Fruit fly (Drosophila melanogaster) whole organism, embryonic: Measurements from ENCODE around the gene Npc2g.
A peak's percentile ranks its signal among the peaks of the same experiment; 100 is the strongest.

Experiments
- ATbp ChIP-seq: fragments of 200-800 bp; sonication (Bioruptor generic); optimal IDR thresholded peaks from 2 replicates; lab custom pipeline; 2017; ENCODE audit warnings: missing biosample characterization, mild to moderate bottlenecking, missing genetic modification characterization, missing genetic modification reagents
- Adf1 ChIP-seq: fragments of 200-800 bp; sonication (Bioruptor generic); IDR thresholded peaks from 2 replicates; pipeline ENCODE4 v1.3.6; 2022; ENCODE audit warnings: missing biosample characterization, missing genetic modification characterization
- B-H1 ChIP-seq: fragments of 200-800 bp; sonication (Bioruptor generic); IDR thresholded peaks from 3 replicates; pipeline ENCODE4 v1.3.6; 2022; ENCODE audit warnings: missing biosample characterization, missing genetic modification characterization
- Bteb2 ChIP-seq: fragments of 200-800 bp; sonication (Bioruptor generic); optimal IDR thresholded peaks from 2 replicates; lab custom pipeline; 2016; ENCODE audit warnings: missing biosample characterization, missing genetic modification characterization
- CG10274 ChIP-seq: fragments of 200-800 bp; sonication (Bioruptor generic); optimal IDR thresholded peaks from 3 replicates; lab custom pipeline; 2017; ENCODE audit warnings: missing biosample characterization, mild to moderate bottlenecking, missing genetic modification characterization
- CG11723 ChIP-seq: fragments of 200-800 bp; sonication (Bioruptor generic); optimal IDR thresholded peaks from 2 replicates; lab custom pipeline; 2017; ENCODE audit warnings: missing biosample characterization, mild to moderate bottlenecking, missing genetic modification characterization
- CG12236 ChIP-seq: fragments of 200-800 bp; sonication (Bioruptor generic); optimal IDR thresholded peaks from 2 replicates; lab custom pipeline; 2016; ENCODE audit warnings: missing biosample characterization, missing genetic modification characterization
- CG1233 ChIP-seq: fragments of 200-800 bp; sonication (Bioruptor generic); optimal IDR thresholded peaks from 4 replicates; lab custom pipeline; 2018; ENCODE audit warnings: missing biosample characterization, mild to moderate bottlenecking, missing genetic modification characterization
- CG13123 ChIP-seq: fragments of 200-800 bp; sonication (Bioruptor generic); optimal IDR thresholded peaks from 2 replicates; lab custom pipeline; 2016; ENCODE audit warnings: missing biosample characterization, missing genetic modification characterization
- CG13424 ChIP-seq: fragments of 200-800 bp; sonication (Bioruptor generic); optimal IDR thresholded peaks from 2 replicates; lab custom pipeline; 2019; ENCODE audit warnings: missing biosample characterization, mild to moderate bottlenecking, missing genetic modification characterization, moderate library complexity
- CG14050 ChIP-seq: fragments of 200-800 bp; sonication (Bioruptor generic); IDR thresholded peaks from 3 replicates; pipeline ENCODE4 v1.3.6; 2022; ENCODE audit warnings: missing biosample characterization, missing genetic modification characterization
- CG14710 ChIP-seq: fragments of 200-800 bp; sonication (Bioruptor generic); optimal IDR thresholded peaks from 3 replicates; lab custom pipeline; 2019; ENCODE audit warnings: missing biosample characterization, mild to moderate bottlenecking, missing genetic modification characterization, moderate library complexity
- CG15269 ChIP-seq: fragments of 200-800 bp; sonication (Bioruptor generic); optimal IDR thresholded peaks from 2 replicates; lab custom pipeline; 2018; ENCODE audit warnings: missing biosample characterization, mild to moderate bottlenecking, missing genetic modification characterization, moderate library complexity
- CG1603 ChIP-seq: fragments of 200-800 bp; sonication (Bioruptor generic); optimal IDR thresholded peaks from 2 replicates; lab custom pipeline; 2019; ENCODE audit warnings: missing biosample characterization, mild to moderate bottlenecking, missing genetic modification characterization, moderate library complexity
- CG16779 ChIP-seq: fragments of 200-800 bp; sonication (Bioruptor generic); IDR thresholded peaks from 2 replicates; pipeline ENCODE4 v1.3.6; 2022; ENCODE audit warnings: missing biosample characterization, missing genetic modification characterization
- CG17912 ChIP-seq: fragments of 200-800 bp; sonication (Bioruptor generic); optimal IDR thresholded peaks from 2 replicates; lab custom pipeline; 2018; ENCODE audit warnings: missing biosample characterization, mild to moderate bottlenecking, missing genetic modification characterization
- CG31441 ChIP-seq: fragments of 200-800 bp; sonication (Bioruptor generic); IDR thresholded peaks from 2 replicates; pipeline ENCODE4 v1.3.6; 2022; ENCODE audit warnings: missing biosample characterization, missing genetic modification characterization
- CG3163 ChIP-seq: fragments of 200-800 bp; sonication (Bioruptor generic); optimal IDR thresholded peaks from 3 replicates; lab custom pipeline; 2016; ENCODE audit warnings: missing biosample characterization, missing genetic modification characterization
- CG8089 ChIP-seq: fragments of 200-800 bp; sonication (Bioruptor generic); optimal IDR thresholded peaks from 3 replicates; lab custom pipeline; 2016; ENCODE audit warnings: missing biosample characterization, missing genetic modification characterization
- CG8290 ChIP-seq, 3 experiments: fragments of 200-800 bp; sonication (Bioruptor generic); optimal IDR thresholded peaks; 2 replicates each; lab custom pipeline; 2016 to 2019; ENCODE audit warnings: missing biosample characterization in 3 of 3, missing genetic modification characterization in 3 of 3, mild to moderate bottlenecking in 2 of 3, moderate library complexity in 1 of 3
- CG8388 ChIP-seq: fragments of 200-800 bp; sonication (Bioruptor generic); optimal IDR thresholded peaks from 2 replicates; lab custom pipeline; 2019; ENCODE audit warnings: missing biosample characterization, mild to moderate bottlenecking, missing genetic modification characterization, moderate library complexity
- CG9876 ChIP-seq: fragments of 200-800 bp; sonication (Bioruptor generic); optimal IDR thresholded peaks from 2 replicates; lab custom pipeline; 2016; ENCODE audit warnings: missing biosample characterization, missing genetic modification characterization
- CG9932 ChIP-seq: fragments of 200-800 bp; sonication (Bioruptor generic); IDR thresholded peaks from 2 replicates; pipeline ENCODE4 v1.3.6; 2022; ENCODE audit warnings: missing biosample characterization, missing genetic modification characterization
- H2.0 ChIP-seq: fragments of 200-800 bp; sonication (Bioruptor generic); IDR thresholded peaks from 2 replicates; pipeline ENCODE4 v1.3.6; 2022; ENCODE audit warnings: missing biosample characterization, missing genetic modification characterization
- Hey ChIP-seq: fragments of 200-800 bp; sonication (Bioruptor generic); optimal IDR thresholded peaks from 3 replicates; lab custom pipeline; 2018; ENCODE audit warnings: missing biosample characterization, mild to moderate bottlenecking, missing genetic modification characterization
- NK7.1 ChIP-seq: fragments of 200-800 bp; sonication (Bioruptor generic); optimal IDR thresholded peaks from 3 replicates; lab custom pipeline; 2016; ENCODE audit warnings: missing biosample characterization, missing genetic modification characterization
- Xrp1 ChIP-seq: fragments of 200-800 bp; sonication (Bioruptor generic); IDR thresholded peaks from 2 replicates; pipeline ENCODE4 v1.3.6; 2022; ENCODE audit warnings: missing biosample characterization, missing genetic modification characterization
- YL-1 ChIP-seq: fragments of 200-800 bp; sonication (Bioruptor generic); optimal IDR thresholded peaks from 3 replicates; lab custom pipeline; 2017; ENCODE audit warnings: missing biosample characterization, mild to moderate bottlenecking, missing genetic modification characterization
- ara ChIP-seq: fragments of 200-800 bp; sonication (Bioruptor generic); IDR thresholded peaks from 2 replicates; pipeline ENCODE4 v1.3.6; 2022; ENCODE audit warnings: missing biosample characterization, missing genetic modification characterization
- az2 ChIP-seq: fragments of 200-800 bp; sonication (Bioruptor generic); optimal IDR thresholded peaks from 3 replicates; lab custom pipeline; 2016; ENCODE audit warnings: missing biosample characterization, missing genetic modification characterization
- bcd ChIP-seq: fragments of 200-800 bp; sonication (Bioruptor generic); optimal IDR thresholded peaks from 2 replicates; lab custom pipeline; 2017; ENCODE audit warnings: missing biosample characterization, mild to moderate bottlenecking, missing genetic modification characterization
- cato ChIP-seq: fragments of 200-800 bp; sonication (Bioruptor generic); optimal IDR thresholded peaks from 2 replicates; lab custom pipeline; 2016; ENCODE audit warnings: missing biosample characterization, missing genetic modification characterization, borderline replicate concordance
- ci ChIP-seq: fragments of 200-800 bp; sonication (Bioruptor generic); IDR thresholded peaks from 3 replicates; pipeline ENCODE4 v1.3.6; 2022; ENCODE audit warnings: missing biosample characterization, missing genetic modification characterization
- dmrt11E ChIP-seq: fragments of 200-800 bp; sonication (Bioruptor generic); optimal IDR thresholded peaks from 3 replicates; lab custom pipeline; 2018; ENCODE audit warnings: missing biosample characterization, mild to moderate bottlenecking, missing genetic modification characterization, moderate library complexity
- dmrt99B ChIP-seq: fragments of 200-800 bp; sonication (Bioruptor generic); optimal IDR thresholded peaks from 2 replicates; lab custom pipeline; 2018; ENCODE audit warnings: missing biosample characterization, mild to moderate bottlenecking, missing genetic modification characterization, moderate library complexity
- gfzf ChIP-seq: fragments of 200-800 bp; sonication (Bioruptor generic); optimal IDR thresholded peaks from 2 replicates; lab custom pipeline; 2016; ENCODE audit warnings: missing biosample characterization, mild to moderate bottlenecking, missing genetic modification characterization, moderate library complexity
- gsb ChIP-seq: fragments of 200-800 bp; sonication (Bioruptor generic); IDR thresholded peaks from 2 replicates; pipeline ENCODE4 v1.3.6; 2022; ENCODE audit warnings: missing biosample characterization, missing genetic modification characterization
- maf-S ChIP-seq: fragments of 200-800 bp; sonication (Bioruptor generic); optimal IDR thresholded peaks from 2 replicates; lab custom pipeline; 2016; ENCODE audit warnings: missing biosample characterization, missing genetic modification characterization
- nau ChIP-seq: fragments of 200-800 bp; sonication (Bioruptor generic); optimal IDR thresholded peaks from 3 replicates; lab custom pipeline; 2017; ENCODE audit warnings: missing biosample characterization, mild to moderate bottlenecking, missing genetic modification characterization, missing genetic modification reagents
- nmo ChIP-seq: fragments of 200-800 bp; sonication (Bioruptor generic); optimal IDR thresholded peaks from 2 replicates; lab custom pipeline; 2018; ENCODE audit warnings: missing biosample characterization, mild to moderate bottlenecking, missing genetic modification characterization, moderate library complexity
- pfk ChIP-seq: fragments of 200-800 bp; sonication (Bioruptor generic); optimal IDR thresholded peaks from 2 replicates; lab custom pipeline; 2018; ENCODE audit warnings: missing biosample characterization, mild to moderate bottlenecking, missing genetic modification characterization, moderate library complexity
- run ChIP-seq: fragments of 200-800 bp; sonication (Bioruptor generic); optimal IDR thresholded peaks from 3 replicates; lab custom pipeline; 2018; ENCODE audit warnings: missing biosample characterization, mild to moderate bottlenecking, missing genetic modification characterization
- sd ChIP-seq: fragments of 200-800 bp; sonication (Bioruptor generic); optimal IDR thresholded peaks from 3 replicates; lab custom pipeline; 2018; ENCODE audit warnings: missing biosample characterization, mild to moderate bottlenecking, missing genetic modification characterization, moderate library complexity
- ssp ChIP-seq: fragments of 200-800 bp; sonication (Bioruptor generic); IDR thresholded peaks from 2 replicates; pipeline ENCODE4 v1.3.6; 2022; ENCODE audit warnings: missing biosample characterization, missing genetic modification characterization
- stwl ChIP-seq: fragments of 200-800 bp; sonication (Bioruptor generic); optimal IDR thresholded peaks from 3 replicates; lab custom pipeline; 2018; ENCODE audit warnings: missing biosample characterization, mild to moderate bottlenecking, missing genetic modification characterization, moderate library complexity
- tap ChIP-seq: fragments of 200-800 bp; optimal IDR thresholded peaks from 3 replicates; lab custom pipeline; 2019; ENCODE audit warnings: missing biosample characterization, mild to moderate bottlenecking, missing genetic modification characterization, moderate library complexity
- tio ChIP-seq: fragments of 200-800 bp; sonication (Bioruptor generic); optimal IDR thresholded peaks from 2 replicates; lab custom pipeline; 2017; ENCODE audit warnings: missing biosample characterization, missing genetic modification characterization, inconsistent platforms
- toy ChIP-seq: fragments of 200-800 bp; sonication (Bioruptor generic); IDR thresholded peaks from 2 replicates; pipeline ENCODE4 v1.3.6; 2022; ENCODE audit warnings: missing biosample characterization, missing genetic modification characterization
- trh ChIP-seq: fragments of 200-800 bp; sonication (Bioruptor generic); optimal IDR thresholded peaks from 2 replicates; lab custom pipeline; 2016; ENCODE audit warnings: missing biosample characterization, missing genetic modification characterization
- tup ChIP-seq: fragments of 200-800 bp; sonication (Bioruptor generic); optimal IDR thresholded peaks from 2 replicates; lab custom pipeline; 2016; ENCODE audit warnings: missing biosample characterization, mild to moderate bottlenecking, missing genetic modification characterization, moderate library complexity
- unc-4 ChIP-seq: fragments of 200-800 bp; sonication (Bioruptor generic); IDR thresholded peaks from 2 replicates; pipeline ENCODE4 v1.3.6; 2022; ENCODE audit warnings: missing biosample characterization, missing genetic modification characterization; ENCODE audit not compliant: partially characterized antibody

The Npc2g gene

DNA sequence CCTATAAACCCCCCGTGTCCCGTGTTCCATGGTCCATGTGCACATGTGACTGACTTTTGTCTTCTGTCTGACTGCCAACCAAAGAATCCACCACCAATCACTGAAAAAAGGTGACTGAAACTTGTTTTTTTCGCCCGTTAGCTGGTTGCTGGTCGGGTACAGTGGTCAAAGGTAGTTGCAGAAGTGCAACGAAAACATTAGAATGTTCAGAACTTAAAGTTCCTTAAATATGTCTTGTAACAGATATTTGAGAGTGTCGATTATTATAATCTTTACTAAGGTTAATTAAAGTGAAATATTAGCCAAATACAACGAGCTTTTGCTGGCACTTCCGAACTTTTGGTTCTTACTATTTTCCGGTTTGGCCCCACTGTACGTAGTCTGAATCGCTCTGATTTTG is 16.1 kb upstream of the Npc2g start (continued):
- TF ChIP-seq maf-S: peak; percentile 25
- TF ChIP-seq CG9876 (GFP tag; lab: Kevin White, UChicago): no peak
- peak; percentile 67 for TF ChIP-seq CG14710 (tag; lab: Kevin White, UChicago)
- no peak for TF ChIP-seq Adf1 (GFP tag; lab: Robert Waterston, UW)
- no peak for TF ChIP-seq YL-1
- no peak for TF ChIP-seq stwl (tag; lab: Kevin White, UChicago)
- peak; percentile 24 for TF ChIP-seq CG15269 (tag; lab: Kevin White, UChicago)
- TF ChIP-seq nau (GFP tag; lab: Kevin White, UChicago): no peak
- no peak for TF ChIP-seq gfzf (GFP tag; lab: Kevin White, UChicago)
- no peak for TF ChIP-seq Hey (tag; lab: Kevin White, UChicago)
- no peak for TF ChIP-seq CG9932 (GFP tag; lab: Robert Waterston, UW)
- TF ChIP-seq nmo: peak; percentile 63
- peak; percentile 8 for TF ChIP-seq CG8089 (GFP tag; lab: Kevin White, UChicago)
- peak; percentile 26 for TF ChIP-seq az2
- peak; percentile 77 for TF ChIP-seq dmrt11E (tag; lab: Kevin White, UChicago)
- no peak for TF ChIP-seq CG16779 (GFP tag; lab: Robert Waterston, UW)
- no peak for TF ChIP-seq run (tag; lab: Kevin White, UChicago)
- no peak for TF ChIP-seq Bteb2 (GFP tag; lab: Kevin White, UChicago)
- TF ChIP-seq H2.0 (GFP tag; lab: Robert Waterston, UW): no peak
- no peak for TF ChIP-seq toy (GFP tag; lab: Robert Waterston, UW)
- TF ChIP-seq bcd (GFP tag; lab: Kevin White, UChicago): peak; percentile 29
- TF ChIP-seq CG13123 (GFP tag; lab: Kevin White, UChicago): no peak
- TF ChIP-seq sd (tag; lab: Kevin White, UChicago): no peak
- TF ChIP-seq CG31441 (GFP tag; lab: Robert Waterston, UW): peak; percentile 66
- TF ChIP-seq dmrt99B: peak; percentile 64
- TF ChIP-seq tup (GFP tag; lab: Kevin White, UChicago): no peak
- no peak for TF ChIP-seq CG8290 (GFP tag; optimal IDR thresholded peaks at IDR 0.05; lab: Kevin White, UChicago)
- no peak for TF ChIP-seq CG8290 (tag; optimal IDR thresholded peaks at IDR 0.05; lab: Kevin White, UChicago)
- no peak for TF ChIP-seq unc-4 (GFP tag; lab: Robert Waterston, UW)
- TF ChIP-seq CG12236 (GFP tag; lab: Kevin White, UChicago): peak; percentile 31
- no peak for TF ChIP-seq cato (GFP tag; lab: Kevin White, UChicago)
- TF ChIP-seq CG11723: peak; percentile 13
- TF ChIP-seq CG3163: no peak
- no peak for TF ChIP-seq CG14050 (GFP tag; lab: Robert Waterston, UW)
- TF ChIP-seq ssp (GFP tag; lab: Robert Waterston, UW): no peak
- no peak for TF ChIP-seq tio (GFP tag; lab: Kevin White, UChicago)
- TF ChIP-seq ATbp (GFP tag; lab: Kevin White, UChicago): peak; percentile 63
- peak; percentile 66 for TF ChIP-seq ara (GFP tag; lab: Robert Waterston, UW)
- TF ChIP-seq tap (tag; lab: Kevin White, UChicago): peak; percentile 53
- peak; percentile 74 for TF ChIP-seq CG1603
- TF ChIP-seq CG13424 (tag; lab: Kevin White, UChicago): peak; percentile 47
- no peak for TF ChIP-seq trh (GFP tag; lab: Kevin White, UChicago)
- no peak for TF ChIP-seq CG10274 (GFP tag; lab: Kevin White, UChicago)
- peak; percentile 54; the same call in 1 of the 3 replicates for TF ChIP-seq ci (GFP tag; lab: Robert Waterston, UW)
- no peak for TF ChIP-seq NK7.1 (GFP tag; lab: Kevin White, UChicago)
- TF ChIP-seq B-H1 (GFP tag; lab: Robert Waterston, UW): peak; percentile 24; the same call in 1 of the 3 replicates
- TF ChIP-seq Xrp1 (GFP tag; lab: Robert Waterston, UW): peak; percentile 81
- no peak for TF ChIP-seq pfk (GFP tag; lab: Kevin White, UChicago)
- TF ChIP-seq gsb: no peak
- no peak for TF ChIP-seq CG1233 (GFP tag; lab: Kevin White, UChicago)
- TF ChIP-seq CG17912 (GFP tag; lab: Kevin White, UChicago): no peak
- TF ChIP-seq CG8388 (GFP tag; lab: Kevin White, UChicago): peak; percentile 68
